Fruit fly (Drosophila melanogaster) whole organism, larva: ENCODE results near the gene CG15196.

Experiments
- noc ChIP-seq: fragments of 200-800 bp; sonication (Bioruptor generic); optimal IDR thresholded peaks from 3 replicates; lab custom pipeline; 2019; ENCODE audit warnings: missing biosample characterization, mild to moderate bottlenecking, missing genetic modification characterization, moderate library complexity

Gene CG15196

dm6 chrX:11457149-11457548 lies 47.4 kb downstream of the CG15196 start:
- no peak for TF ChIP-seq noc (tag; lab: Kevin White, UChicago)

dm6 chrX:11458912-11459836 lies 49.4 kb downstream of the CG15196 start, which contains the start of gene CG43155:
TSS of gene CG43155 (plus strand) at chrX:11459786.
- no peak for TF ChIP-seq noc (tag; lab: Kevin White, UChicago)
